Worm (Caenorhabditis elegans) whole organism, young adult: ENCODE measurements around the gene sec-61.A.

ENCODE experiments used
- B0035.1 ChIP-seq: sonication (generic microtip); optimal IDR thresholded peaks from 2 replicates; lab custom pipeline; 2016; ENCODE audit warnings: missing genetic modification characterization, mild to moderate bottlenecking, missing compliant biosample characterization, missing genotype, missing genetic modification reagents
- F33H1.4 ChIP-seq: fragments of 200-800 bp; sonication (Bioruptor generic); IDR thresholded peaks from 2 replicates; pipeline ENCODE4 v1.3.6; 2022; ENCODE audit warnings: missing genetic modification reagents, missing genetic modification characterization, missing compliant biosample characterization
- F49E8.2 ChIP-seq: sonication (generic microtip); optimal IDR thresholded peaks from 3 replicates; lab custom pipeline; 2017; ENCODE audit warnings: missing genetic modification characterization, mild to moderate bottlenecking, missing compliant biosample characterization, antibody characterized with exemption, moderate library complexity; ENCODE audit not compliant: insufficient read depth
- K11D2.4 ChIP-seq: fragments of 200-800 bp; sonication (Bioruptor generic); IDR thresholded peaks from 2 replicates; pipeline ENCODE4 v1.3.6; 2022; ENCODE audit warnings: missing genetic modification reagents, missing genetic modification characterization, missing compliant biosample characterization
- K12H6.12 ChIP-seq: fragments of 200-800 bp; sonication (Bioruptor generic); optimal IDR thresholded peaks from 2 replicates; lab custom pipeline; 2018; ENCODE audit warnings: mild to moderate bottlenecking, missing genetic modification characterization, missing compliant biosample characterization
- Y53F4B.3 ChIP-seq: fragments of 200-800 bp; sonication (Bioruptor generic); IDR thresholded peaks from 2 replicates; pipeline ENCODE4 v1.3.6; 2022; ENCODE audit warnings: missing genetic modification reagents, missing genetic modification characterization, missing compliant biosample characterization
- Y53G8AR.9 ChIP-seq: fragments of 200-800 bp; sonication (Bioruptor generic); conservative IDR thresholded peaks from 2 replicates; pipeline ENCODE4 v1.3.6; 2022; ENCODE audit warnings: missing genetic modification reagents, missing genetic modification characterization, missing compliant biosample characterization
- atf-7 ChIP-seq: sonication (generic microtip); optimal IDR thresholded peaks from 2 replicates; lab custom pipeline; 2017; ENCODE audit warnings: mild to moderate bottlenecking, missing genetic modification characterization, missing compliant biosample characterization
- athp-1 ChIP-seq: sonication (generic microtip); optimal IDR thresholded peaks from 2 replicates; lab custom pipeline; 2017; ENCODE audit warnings: mild to moderate bottlenecking, missing genetic modification characterization, missing compliant biosample characterization
- attf-3 ChIP-seq: fragments of 200-800 bp; sonication (Bioruptor generic); conservative IDR thresholded peaks from 2 replicates; pipeline ENCODE4 v1.3.6; 2022; ENCODE audit warnings: missing genetic modification reagents, missing genetic modification characterization, missing compliant biosample characterization
- attf-6 ChIP-seq: fragments of 200-800 bp; sonication (Bioruptor generic); IDR thresholded peaks from 2 replicates; pipeline ENCODE4 v1.3.6; 2022; ENCODE audit warnings: missing genetic modification reagents, missing genetic modification characterization, missing compliant biosample characterization
- cebp-2 ChIP-seq: fragments of 200-800 bp; sonication (Bioruptor generic); IDR thresholded peaks from 2 replicates; pipeline ENCODE4 v1.3.6; 2022; ENCODE audit warnings: missing genetic modification characterization, missing compliant biosample characterization
- ceh-27 ChIP-seq: fragments of 200-800 bp; sonication (Bioruptor generic); optimal IDR thresholded peaks from 2 replicates; lab custom pipeline; 2018; ENCODE audit warnings: mild to moderate bottlenecking, missing genetic modification characterization, moderate library complexity, missing compliant biosample characterization
- ceh-40 ChIP-seq: fragments of 200-800 bp; sonication (Bioruptor generic); IDR thresholded peaks from 2 replicates; pipeline ENCODE4 v1.3.6; 2022; ENCODE audit warnings: missing genetic modification characterization, missing compliant biosample characterization
- ceh-58 ChIP-seq: fragments of 200-800 bp; sonication (Bioruptor generic); IDR thresholded peaks from 2 replicates; pipeline ENCODE4 v1.3.6; 2022; ENCODE audit warnings: missing genetic modification characterization, missing compliant biosample characterization
- chd-7 ChIP-seq: sonication (generic microtip); optimal IDR thresholded peaks from 2 replicates; lab custom pipeline; 2016; ENCODE audit warnings: mild to moderate bottlenecking, missing genetic modification characterization, moderate library complexity, missing compliant biosample characterization
- dpl-1 ChIP-seq: fragments of 150-350 bp; optimal IDR thresholded peaks from 2 replicates; lab custom pipeline; 2014; ENCODE audit warnings: missing biosample characterization, missing genetic modification reagents, missing genetic modification characterization
- ekl-4 ChIP-seq: fragments of 200-800 bp; sonication (Bioruptor generic); IDR thresholded peaks from 2 replicates; pipeline ENCODE4 v1.3.6; 2022; ENCODE audit warnings: missing genetic modification reagents, missing genetic modification characterization, missing compliant biosample characterization
- hmg-1.2 ChIP-seq: fragments of 200-800 bp; sonication (Bioruptor generic); IDR thresholded peaks from 2 replicates; pipeline ENCODE4 v1.3.6; 2022; ENCODE audit warnings: missing genetic modification reagents, missing genetic modification characterization, missing compliant biosample characterization
- hmg-20 ChIP-seq: fragments of 200-800 bp; sonication (Bioruptor generic); IDR thresholded peaks from 2 replicates; pipeline ENCODE4 v1.3.6; 2022; ENCODE audit warnings: missing genetic modification reagents, missing genetic modification characterization, missing compliant biosample characterization
- hrde-1 ChIP-seq: sonication (generic microtip); optimal IDR thresholded peaks from 2 replicates; lab custom pipeline; 2016; ENCODE audit warnings: missing genetic modification characterization, mild to moderate bottlenecking, missing compliant biosample characterization, moderate library complexity, missing genotype, missing genetic modification reagents, borderline replicate concordance
- hsf-1 ChIP-seq: fragments of 200-800 bp; sonication (Bioruptor generic); IDR thresholded peaks from 2 replicates; pipeline ENCODE4 v1.3.6; 2022; ENCODE audit warnings: missing genetic modification reagents, missing genetic modification characterization, missing compliant biosample characterization
- let-607 ChIP-seq, 2 experiments: fragments of 200-800 bp in 1 of 2; sonication (Bioruptor generic) in 1 of 2; sonication (generic microtip) in 1 of 2; optimal IDR thresholded peaks; 2 replicates each; lab custom pipeline; 2016 to 2018; ENCODE audit warnings: mild to moderate bottlenecking in 2 of 2, missing compliant biosample characterization in 2 of 2, missing genetic modification characterization in 2 of 2, moderate library complexity in 2 of 2, missing genotype in 1 of 2
- lsl-1 ChIP-seq: fragments of 200-800 bp; sonication (Bioruptor generic); optimal IDR thresholded peaks from 2 replicates; lab custom pipeline; 2018; ENCODE audit warnings: mild to moderate bottlenecking, missing genetic modification characterization, moderate library complexity, missing compliant biosample characterization
- madf-10 ChIP-seq: sonication (generic microtip); optimal IDR thresholded peaks from 2 replicates; lab custom pipeline; 2016; ENCODE audit warnings: mild to moderate bottlenecking, missing genetic modification characterization, missing compliant biosample characterization
- madf-3 ChIP-seq: fragments of 200-800 bp; sonication (Bioruptor generic); IDR thresholded peaks from 2 replicates; pipeline ENCODE4 v1.3.6; 2022; ENCODE audit warnings: missing genetic modification reagents, missing genetic modification characterization, missing compliant biosample characterization
- madf-6 ChIP-seq: fragments of 200-800 bp; sonication (Bioruptor generic); IDR thresholded peaks from 2 replicates; pipeline ENCODE4 v1.3.6; 2022; ENCODE audit warnings: missing genetic modification reagents, missing genetic modification characterization, missing compliant biosample characterization
- madf-8 ChIP-seq: fragments of 200-800 bp; sonication (Bioruptor generic); conservative IDR thresholded peaks from 2 replicates; pipeline ENCODE4 v1.3.6; 2022; ENCODE audit warnings: missing genetic modification reagents, missing genetic modification characterization, missing compliant biosample characterization
- mcd-1 ChIP-seq: fragments of 200-800 bp; sonication (Bioruptor generic); IDR thresholded peaks from 2 replicates; pipeline ENCODE4 v1.3.6; 2022; ENCODE audit warnings: missing genetic modification reagents, missing genetic modification characterization, missing compliant biosample characterization
- mxl-1 ChIP-seq: sonication (generic microtip); optimal IDR thresholded peaks from 2 replicates; lab custom pipeline; 2016; ENCODE audit warnings: missing genetic modification characterization, missing compliant biosample characterization
- nhr-120 ChIP-seq: fragments of 200-800 bp; sonication (Bioruptor generic); IDR thresholded peaks from 2 replicates; pipeline ENCODE4 v1.3.6; 2022; ENCODE audit warnings: missing genetic modification characterization, missing compliant biosample characterization
- rec-8 ChIP-seq, 2 experiments: sonication (generic microtip); optimal IDR thresholded peaks; 2 replicates each; lab custom pipeline; 2016; ENCODE audit warnings: mild to moderate bottlenecking in 2 of 2, missing genetic modification characterization in 2 of 2, missing genetic modification reagents in 2 of 2, missing genotype in 2 of 2, missing biosample characterization in 1 of 2, missing compliant biosample characterization in 1 of 2, moderate library complexity in 1 of 2
- repo-1 ChIP-seq: sonication (generic microtip); optimal IDR thresholded peaks from 2 replicates; lab custom pipeline; 2017; ENCODE audit warnings: mild to moderate bottlenecking, missing genetic modification characterization, missing compliant biosample characterization
- sdz-38 ChIP-seq: sonication (generic microtip); optimal IDR thresholded peaks from 2 replicates; lab custom pipeline; 2016; ENCODE audit warnings: missing genotype, missing genetic modification characterization, missing compliant biosample characterization
- sea-2 ChIP-seq: fragments of 200-800 bp; sonication (Bioruptor generic); IDR thresholded peaks from 2 replicates; pipeline ENCODE4 v1.3.6; 2022; ENCODE audit warnings: missing genetic modification characterization, missing compliant biosample characterization
- snpc-1.3 ChIP-seq: sonication (generic microtip); optimal IDR thresholded peaks from 2 replicates; lab custom pipeline; 2017; ENCODE audit warnings: missing genetic modification characterization, mild to moderate bottlenecking, missing compliant biosample characterization, antibody characterized with exemption, moderate library complexity, missing genotype, missing genetic modification reagents; ENCODE audit not compliant: insufficient read depth
- snpc-4 ChIP-seq, 5 experiments: fragments of 150-350 bp in 1 of 5; sonication (generic microtip) in 4 of 5; optimal IDR thresholded peaks; 2 replicates each; lab custom pipeline; 2014 to 2018; ENCODE audit warnings: missing genetic modification characterization in 5 of 5, missing biosample characterization in 3 of 5, antibody characterized with exemption in 2 of 5, mild to moderate bottlenecking in 2 of 5, missing compliant biosample characterization in 2 of 5, missing genotype in 2 of 5, moderate library complexity in 2 of 5, missing genetic modification reagents in 1 of 5
- tbp1 ChIP-seq: fragments of 200-800 bp; sonication (Bioruptor generic); optimal IDR thresholded peaks from 2 replicates; lab custom pipeline; 2018; ENCODE audit warnings: mild to moderate bottlenecking, missing genetic modification characterization, missing compliant biosample characterization
- tbx-9 ChIP-seq: sonication (generic microtip); optimal IDR thresholded peaks from 2 replicates; lab custom pipeline; 2016; ENCODE audit warnings: borderline replicate concordance, missing genetic modification characterization, inconsistent platforms, missing compliant biosample characterization
- tlf-1 ChIP-seq: fragments of 200-800 bp; sonication (Bioruptor generic); optimal IDR thresholded peaks from 2 replicates; lab custom pipeline; 2018; ENCODE audit warnings: mild to moderate bottlenecking, missing genetic modification characterization, missing compliant biosample characterization
- unc-130 ChIP-seq: sonication (generic microtip); optimal IDR thresholded peaks from 2 replicates; lab custom pipeline; 2016; ENCODE audit warnings: missing genetic modification reagents, missing genetic modification characterization, missing compliant biosample characterization
- zim-3 ChIP-seq: sonication (generic microtip); optimal IDR thresholded peaks from 2 replicates; lab custom pipeline; 2017; ENCODE audit warnings: mild to moderate bottlenecking, missing genetic modification characterization, moderate library complexity, missing compliant biosample characterization
- ztf-18 ChIP-seq: sonication (generic microtip); optimal IDR thresholded peaks from 2 replicates; lab custom pipeline; 2016; ENCODE audit warnings: missing genotype, mild to moderate bottlenecking, missing genetic modification characterization, missing compliant biosample characterization
- ztf-22 ChIP-seq: fragments of 200-800 bp; sonication (Bioruptor generic); optimal IDR thresholded peaks from 2 replicates; lab custom pipeline; 2018; ENCODE audit warnings: mild to moderate bottlenecking, missing genetic modification characterization, moderate library complexity, missing compliant biosample characterization
- ztf-25 ChIP-seq: fragments of 200-800 bp; sonication (Bioruptor generic); IDR thresholded peaks from 2 replicates; pipeline ENCODE4 v1.3.6; 2022; ENCODE audit warnings: missing genetic modification reagents, missing genetic modification characterization, missing compliant biosample characterization
- ztf-26 ChIP-seq: sonication (generic microtip); optimal IDR thresholded peaks from 2 replicates; lab custom pipeline; 2017; ENCODE audit warnings: missing genetic modification characterization, missing compliant biosample characterization

The sec-61.A gene

ce11 chrIV:14800931-14801330 is 24.1 kb downstream of the sec-61.A start:
- TF ChIP-seq madf-8 (GFP tag; lab: Robert Waterston, UW) (no peak), K11D2.4 (no peak), tlf-1 (GFP tag; lab: Kevin White, UChicago) (no peak), unc-130 (GFP tag; lab: Kevin White, UChicago) (no peak), cebp-2 (GFP tag; lab: Robert Waterston, UW) (no peak), sea-2 (GFP tag; lab: Robert Waterston, UW) (no peak), ztf-25 (no peak)

DNA sequence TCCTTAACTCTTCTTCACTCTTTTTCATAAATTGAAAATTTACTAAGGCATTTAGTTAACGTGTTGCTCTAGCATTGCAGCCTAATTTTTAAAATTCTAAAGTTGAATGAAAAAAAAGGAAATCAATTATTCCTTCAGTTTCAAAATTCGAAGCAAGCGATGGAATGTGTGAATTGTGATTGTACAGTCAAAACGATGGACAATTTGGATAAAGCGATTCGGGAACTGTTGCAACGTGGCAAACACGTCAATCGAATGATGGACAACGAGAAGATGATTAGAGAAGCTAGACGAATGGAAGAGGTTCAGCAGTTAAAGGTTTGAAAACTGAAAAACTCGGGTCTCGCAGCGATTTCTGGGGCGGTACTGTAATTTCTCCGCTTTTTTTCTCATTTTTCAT is 25.9 kb downstream of the sec-61.A start, which contains the start of gene Y57G11C.14:
Y57G11C.14 (plus strand) TSS at position 126 of the 400 bp plus-strand sequence.
- 0 out of 2 replicates have a peak, but pooled peaks have one; percentile 30 for TF ChIP-seq Y53G8AR.9 (GFP tag; lab: Robert Waterston, UW)
- TF ChIP-seq attf-3 (GFP tag; lab: Robert Waterston, UW) = no peak
- 0 out of 2 replicates have a peak, but pooled peaks have one; percentile 28 for TF ChIP-seq hmg-1.2 (GFP tag; lab: Robert Waterston, UW)
- no peak for TF ChIP-seq nhr-120 (GFP tag; lab: Robert Waterston, UW)
- 0 out of 2 replicates have a peak, but pooled peaks have one; percentile 5 for TF ChIP-seq F33H1.4 (GFP tag; lab: Robert Waterston, UW)
- no peak for TF ChIP-seq rec-8 (tag; optimal IDR thresholded peaks at IDR 0.05; lab: Kevin White, UChicago)
- TF ChIP-seq lsl-1 (GFP tag; lab: Kevin White, UChicago) = no peak
- peak; percentile 55 for TF ChIP-seq hrde-1
- no peak for TF ChIP-seq ceh-40 (GFP tag; lab: Robert Waterston, UW)
- TF ChIP-seq snpc-4 (GFP tag; optimal IDR thresholded peaks at IDR 0.05; lab: Kevin White, UChicago) = no peak
- peak in 1 of 4 experiments; percentile 85 for TF ChIP-seq snpc-4 (tag; optimal IDR thresholded peaks at IDR 0.05; lab: Kevin White, UChicago)
- 0 out of 2 replicates have a peak, but pooled peaks have one; percentile 41 for TF ChIP-seq hsf-1 (GFP tag; lab: Robert Waterston, UW)
- no peak for TF ChIP-seq hmg-20 (GFP tag; lab: Robert Waterston, UW)
- 0 out of 2 replicates have a peak, but pooled peaks have one; percentile 15 for TF ChIP-seq mcd-1 (GFP tag; lab: Robert Waterston, UW)
- no peak for TF ChIP-seq ztf-22 (GFP tag; lab: Kevin White, UChicago)
- TF ChIP-seq ceh-58 (GFP tag; lab: Robert Waterston, UW) = no peak
- TF ChIP-seq zim-3 (tag; lab: Kevin White, UChicago) = no peak
- TF ChIP-seq chd-7 = no peak
- no peak for TF ChIP-seq mxl-1
- no peak for TF ChIP-seq F49E8.2 (tag; lab: Kevin White, UChicago)
- TF ChIP-seq tbx-9 = no peak
- no peak for TF ChIP-seq snpc-1.3
- 0 out of 2 replicates have a peak, but pooled peaks have one; percentile 67 for TF ChIP-seq madf-3 (GFP tag; lab: Robert Waterston, UW)
- no peak; the same call in 1 of the 2 replicates for TF ChIP-seq madf-6 (GFP tag; lab: Robert Waterston, UW)
- TF ChIP-seq attf-6 (GFP tag; lab: Robert Waterston, UW) = peak; percentile 88
- TF ChIP-seq sdz-38 (tag; lab: Kevin White, UChicago) = no peak
- TF ChIP-seq tbp1 (GFP tag; lab: Kevin White, UChicago) = no peak
- TF ChIP-seq athp-1 (tag; lab: Kevin White, UChicago) = no peak
- TF ChIP-seq repo-1 (tag; lab: Kevin White, UChicago) = no peak
- no peak for TF ChIP-seq ztf-26 (tag; lab: Kevin White, UChicago)
- TF ChIP-seq ztf-18 (tag; lab: Kevin White, UChicago) = no peak
- TF ChIP-seq dpl-1 (GFP tag; lab: Kevin White, UChicago) = no peak
- TF ChIP-seq K12H6.12 (tag; lab: Kevin White, UChicago) = no peak
- no peak for TF ChIP-seq B0035.1 (tag; lab: Kevin White, UChicago)
- TF ChIP-seq madf-10 (tag; lab: Kevin White, UChicago) = no peak
- no peak for TF ChIP-seq Y53F4B.3 (GFP tag; lab: Robert Waterston, UW)
- TF ChIP-seq ceh-27 (GFP tag; lab: Kevin White, UChicago) = no peak
- no peak for TF ChIP-seq let-607 (tag; optimal IDR thresholded peaks at IDR 0.05; lab: Kevin White, UChicago)
- TF ChIP-seq ekl-4 (GFP tag; lab: Robert Waterston, UW) = 0 out of 2 replicates have a peak, but pooled peaks have one; percentile 26
- peak; percentile 23 for TF ChIP-seq atf-7 (tag; lab: Kevin White, UChicago)
- no peak for TF ChIP-seq sea-2 (GFP tag; lab: Robert Waterston, UW)
